Worm (Caenorhabditis elegans): ENCODE data around the gene ttr-47.

The ttr-47 gene

ce11 chrV:8948365-8948764 lies 25.5 kb downstream of the ttr-47 start:
- TF ChIP-seq C34B4.2 (tag; optimal IDR thresholded peaks at IDR 0.05) (no peak), tbx-2 (tag; optimal IDR thresholded peaks at IDR 0.05) (no peak), ztf-4 (tag; optimal IDR thresholded peaks at IDR 0.05) (no peak), ama-1 (optimal IDR thresholded peaks at IDR 0.05) (no peak)

DNA sequence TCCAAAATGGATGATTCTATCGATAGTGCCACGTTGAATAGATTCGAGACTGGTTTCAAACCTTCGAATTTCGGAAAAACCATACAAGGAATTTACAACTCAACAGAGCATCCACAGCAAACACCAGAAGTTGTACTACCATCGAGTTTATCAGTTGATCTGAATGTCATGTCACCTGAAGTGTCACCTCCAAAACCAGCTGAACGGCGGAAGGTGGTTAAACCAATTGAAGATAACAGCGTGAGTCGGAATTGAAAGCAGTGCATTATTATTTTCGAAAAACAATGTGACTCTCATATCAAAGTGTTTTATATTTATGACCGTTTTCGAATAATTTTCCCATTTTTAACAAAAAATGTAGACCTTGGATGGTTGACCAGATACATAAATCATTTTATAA lies 26.1 kb downstream of the ttr-47 start:
- TF ChIP-seq nhr-85 (tag), result peak; percentile 37
- no peak for TF ChIP-seq lsy-2 (tag; optimal IDR thresholded peaks at IDR 0.05)
- TF ChIP-seq lir-3 (tag; optimal IDR thresholded peaks at IDR 0.05; ENCODE audit: poor library complexity), result no peak
- TF ChIP-seq blmp-1 (tag; optimal IDR thresholded peaks at IDR 0.05), result no peak
- TF ChIP-seq nhr-47 (tag; optimal IDR thresholded peaks at IDR 0.05), result no peak
- no peak for TF ChIP-seq pqm-1 (tag; optimal IDR thresholded peaks at IDR 0.05)
- TF ChIP-seq snu-23 (GFP tag; optimal IDR thresholded peaks at IDR 0.05), result no peak
- no peak for TF ChIP-seq isw-1 (GFP tag; IDR thresholded peaks at IDR 0.05)
- TF ChIP-seq sox-4 (tag; optimal IDR thresholded peaks at IDR 0.05), result no peak

- TF ChIP-seq grh-1 (GFP tag; IDR thresholded peaks at IDR 0.05) (no peak), aha-1 (tag; optimal IDR thresholded peaks at IDR 0.05) (no peak), ztf-11 (tag; optimal IDR thresholded peaks at IDR 0.05) (no peak), snu-23 (GFP tag; optimal IDR thresholded peaks at IDR 0.05) (no peak), mab-9 (GFP tag; IDR thresholded peaks at IDR 0.05) (no peak), efl-1 (optimal IDR thresholded peaks at IDR 0.05) (no peak), efl-1 (GFP tag; optimal IDR thresholded peaks at IDR 0.05 in 1 of 2) (no peak), nhr-19 (GFP tag; conservative IDR thresholded peaks at IDR 0.05) (no peak), fkh-10 (GFP tag; optimal IDR thresholded peaks at IDR 0.05) (no peak), nhr-12 (tag; optimal IDR thresholded peaks at IDR 0.05) (no peak), fos-1 (tag; optimal IDR thresholded peaks at IDR 0.05) (no peak), nhr-28 (tag; optimal IDR thresholded peaks at IDR 0.05) (no peak), hpl-2 (GFP tag; optimal IDR thresholded peaks at IDR 0.05) (no peak), nhr-90 (tag; optimal IDR thresholded peaks at IDR 0.05; ENCODE audit: poor library complexity) (no peak), pqm-1 (tag; optimal IDR thresholded peaks at IDR 0.05) (no peak), elt-2 (tag; optimal IDR thresholded peaks at IDR 0.05) (no peak), lir-3 (tag; optimal IDR thresholded peaks at IDR 0.05; ENCODE audit: poor library complexity) (no peak), unc-86 (tag; optimal IDR thresholded peaks at IDR 0.05) (no peak)
These were observed 27.0 kb downstream of the ttr-47 start for ce11 chrV:8949873-8950272.

ce11 chrV:8956387-8957095 lies 33.7 kb downstream of the ttr-47 start, which contains the start of gene ttc-17:
TSS of gene ttc-17 (plus strand) at chrV:8957045.
- no peak for TF ChIP-seq hpl-2 (GFP tag; optimal IDR thresholded peaks at IDR 0.05)
- no peak for TF ChIP-seq ceh-88 (GFP tag; IDR thresholded peaks at IDR 0.05)
- TF ChIP-seq tbx-2 (tag; optimal IDR thresholded peaks at IDR 0.05), result no peak
- TF ChIP-seq egl-27 (tag; optimal IDR thresholded peaks at IDR 0.05), result no peak
- peak in 1 of 2 experiments; percentile 4 for TF ChIP-seq lsy-2 (tag; optimal IDR thresholded peaks at IDR 0.05)
- no peak for TF ChIP-seq C04F5.9 (tag; optimal IDR thresholded peaks at IDR 0.05)
- no peak for TF ChIP-seq ceh-8 (GFP tag; optimal IDR thresholded peaks at IDR 0.05)
- no peak for TF ChIP-seq elt-2 (tag; optimal IDR thresholded peaks at IDR 0.05)
- no peak for TF ChIP-seq nhr-85 (tag)
- no peak for TF ChIP-seq nhr-12 (tag; optimal IDR thresholded peaks at IDR 0.05)
- no peak for TF ChIP-seq nhr-20 (tag; optimal IDR thresholded peaks at IDR 0.05)
- TF ChIP-seq blmp-1 (tag; optimal IDR thresholded peaks at IDR 0.05), result peak; percentile 31

DNA sequence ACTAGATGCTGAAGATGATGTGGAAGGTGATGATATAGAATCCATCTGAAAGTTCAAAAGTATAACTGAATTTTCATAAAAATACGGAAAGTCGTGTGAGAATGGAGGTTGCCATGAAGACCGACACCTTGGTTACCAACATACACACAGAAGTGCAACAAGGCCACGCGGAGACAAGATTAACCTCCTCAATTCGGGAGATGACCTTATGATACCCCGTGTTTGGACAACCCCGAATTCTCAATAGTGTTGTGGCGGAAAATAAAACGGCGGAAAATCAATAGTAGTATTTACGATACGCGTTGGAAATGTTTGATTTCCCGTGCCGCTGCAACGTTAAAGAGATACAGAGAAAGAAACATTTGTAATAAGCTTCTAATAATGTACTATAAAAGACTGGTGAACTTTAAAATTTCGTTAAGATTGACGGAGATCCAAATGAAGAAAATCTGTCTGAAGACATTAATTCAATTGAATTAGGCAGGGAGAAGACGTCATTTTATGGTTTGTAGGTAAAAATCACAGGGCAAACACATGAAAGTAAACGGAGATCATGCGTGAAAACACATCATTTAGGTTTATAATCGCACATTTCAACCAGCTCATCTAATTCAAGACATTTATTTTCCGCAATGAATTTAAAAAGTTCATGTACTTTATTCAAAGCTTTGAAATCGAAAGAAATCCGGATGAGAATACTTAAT lies 41.3 kb downstream of the ttr-47 start, which contains the start of gene nhr-44:
Gene nhr-44 (minus strand): TSS at position 51 of the 704 bp plus-strand sequence.
- TF ChIP-seq pax-3 (tag; optimal IDR thresholded peaks at IDR 0.05) (no peak), ceh-82 (tag; optimal IDR thresholded peaks at IDR 0.05) (no peak), nhr-71 (tag; optimal IDR thresholded peaks at IDR 0.05) (peak; percentile 10), aly-2 (tag; optimal IDR thresholded peaks at IDR 0.05) (no peak), lin-14 (GFP tag; optimal IDR thresholded peaks at IDR 0.05) (peak; percentile 66), blmp-1 (tag; optimal IDR thresholded peaks at IDR 0.05) (peak; percentile 42), snu-23 (GFP tag; optimal IDR thresholded peaks at IDR 0.05) (peak; percentile 26), mep-1 (tag; optimal IDR thresholded peaks at IDR 0.05) (peak; percentile 12), nhr-12 (tag; optimal IDR thresholded peaks at IDR 0.05) (no peak), nhr-20 (tag; optimal IDR thresholded peaks at IDR 0.05) (peak; percentile 4), nhr-85 (tag) (peak; percentile 79)

Measured in whole organism, L1 larva.